Fruit fly (Drosophila melanogaster) whole organism, prepupa: Measurements from ENCODE around the gene CG18542.

Source experiments
- CG11902 ChIP-seq: fragments of 200-800 bp; sonication (Bioruptor generic); optimal IDR thresholded peaks from 3 replicates; lab custom pipeline; 2016; ENCODE audit warnings: missing biosample characterization, missing genetic modification characterization
- CG34406 ChIP-seq: fragments of 200-800 bp; sonication (Bioruptor generic); optimal IDR thresholded peaks from 3 replicates; lab custom pipeline; 2016; ENCODE audit warnings: missing biosample characterization, missing genetic modification characterization
- CG8119 ChIP-seq: fragments of 200-800 bp; sonication (Bioruptor generic); IDR thresholded peaks from 3 replicates; pipeline ENCODE4 v1.3.6; 2022; ENCODE audit warnings: missing biosample characterization, missing genetic modification characterization
- CG8632 ChIP-seq: fragments of 200-800 bp; sonication (Bioruptor generic); optimal IDR thresholded peaks from 3 replicates; lab custom pipeline; 2016; ENCODE audit warnings: missing biosample characterization, missing genetic modification characterization
- Eip75B ChIP-seq: fragments of 200-800 bp; sonication (Bioruptor generic); optimal IDR thresholded peaks from 3 replicates; lab custom pipeline; 2016; ENCODE audit warnings: missing biosample characterization, missing genetic modification characterization
- Eip78C ChIP-seq: fragments of 200-800 bp; sonication (Bioruptor generic); peaks from one replicate; lab custom pipeline; 2016; ENCODE audit warnings: missing biosample characterization, missing genetic modification characterization
- Ets96B ChIP-seq: fragments of 200-800 bp; optimal IDR thresholded peaks from 2 replicates; lab custom pipeline; 2019; ENCODE audit warnings: missing biosample characterization, mild to moderate bottlenecking, missing genetic modification characterization, moderate library complexity
- Hr4 ChIP-seq: fragments of 200-800 bp; sonication (Bioruptor generic); optimal IDR thresholded peaks from 3 replicates; lab custom pipeline; 2016; ENCODE audit warnings: missing biosample characterization, missing genetic modification characterization
- Met ChIP-seq: fragments of 200-800 bp; sonication (Bioruptor generic); optimal IDR thresholded peaks from 3 replicates; lab custom pipeline; 2016; ENCODE audit warnings: missing biosample characterization, missing genetic modification characterization
- OdsH ChIP-seq: fragments of 200-800 bp; sonication (Bioruptor generic); optimal IDR thresholded peaks from 3 replicates; lab custom pipeline; 2016; ENCODE audit warnings: missing biosample characterization, missing genetic modification characterization
- Sox15 ChIP-seq: fragments of 200-800 bp; sonication (Bioruptor generic); optimal IDR thresholded peaks from 3 replicates; lab custom pipeline; 2016; ENCODE audit warnings: missing biosample characterization, missing genetic modification characterization
- fd59A ChIP-seq: fragments of 200-800 bp; sonication (Bioruptor generic); optimal IDR thresholded peaks from 2 replicates; lab custom pipeline; 2017; ENCODE audit warnings: missing biosample characterization, mild to moderate bottlenecking, missing genetic modification characterization, missing genetic modification reagents
- lz ChIP-seq: fragments of 200-800 bp; sonication (Bioruptor generic); optimal IDR thresholded peaks from 3 replicates; lab custom pipeline; 2016; ENCODE audit warnings: missing biosample characterization, missing genetic modification characterization
- salr ChIP-seq, 2 experiments: fragments of 200-800 bp; sonication (Bioruptor generic); optimal IDR thresholded peaks; 3 replicates each; lab custom pipeline; 2016 to 2018; ENCODE audit warnings: missing biosample characterization in 2 of 2, missing genetic modification characterization in 2 of 2, mild to moderate bottlenecking in 1 of 2
- svp ChIP-seq: fragments of 200-800 bp; sonication (Bioruptor generic); peaks from one replicate; lab custom pipeline; 2016; ENCODE audit warnings: missing biosample characterization, missing genetic modification characterization

The CG18542 gene

DNA sequence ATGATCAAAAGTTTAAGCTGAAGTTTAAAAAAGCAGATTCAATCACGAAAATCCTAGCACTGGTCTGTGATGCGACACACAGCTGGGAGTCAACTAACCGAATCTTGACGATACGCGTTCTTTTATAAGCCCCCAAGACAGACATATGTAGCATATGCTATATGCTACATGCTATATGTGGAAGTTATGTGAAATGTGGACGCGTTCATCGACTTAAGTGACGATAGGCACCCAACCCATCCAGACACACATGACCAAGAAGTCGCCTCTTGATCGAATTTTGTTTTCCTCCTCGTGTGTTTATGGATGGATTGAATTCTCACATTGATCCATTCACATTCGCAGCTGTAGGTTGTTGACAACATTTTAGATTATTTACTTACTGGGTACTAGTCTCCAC, 47.6 kb downstream of the CG18542 start, which contains the start of gene alphaTub85E:
TSS of gene alphaTub85E (minus strand) at position 101 of the 400 bp plus-strand sequence.
- no peak for TF ChIP-seq Met (GFP tag; lab: Kevin White, UChicago)
- no peak for TF ChIP-seq Eip75B (GFP tag; lab: Kevin White, UChicago)
- TF ChIP-seq CG8119, result no peak
- no peak for TF ChIP-seq fd59A
- no peak for TF ChIP-seq CG34406 (GFP tag; lab: Kevin White, UChicago)
- TF ChIP-seq Hr4 (GFP tag; lab: Kevin White, UChicago), result no peak
- no peak for TF ChIP-seq lz
- TF ChIP-seq OdsH (GFP tag; lab: Kevin White, UChicago), result no peak
- no peak for TF ChIP-seq salr (GFP tag; optimal IDR thresholded peaks at IDR 0.05; lab: Kevin White, UChicago)
- TF ChIP-seq CG8632, result no peak
- TF ChIP-seq Ets96B (tag; lab: Kevin White, UChicago), result no peak
- no peak for TF ChIP-seq Sox15 (GFP tag; lab: Kevin White, UChicago)
- TF ChIP-seq CG11902 (GFP tag; lab: Kevin White, UChicago), result no peak
- no peak for TF ChIP-seq svp

DNA sequence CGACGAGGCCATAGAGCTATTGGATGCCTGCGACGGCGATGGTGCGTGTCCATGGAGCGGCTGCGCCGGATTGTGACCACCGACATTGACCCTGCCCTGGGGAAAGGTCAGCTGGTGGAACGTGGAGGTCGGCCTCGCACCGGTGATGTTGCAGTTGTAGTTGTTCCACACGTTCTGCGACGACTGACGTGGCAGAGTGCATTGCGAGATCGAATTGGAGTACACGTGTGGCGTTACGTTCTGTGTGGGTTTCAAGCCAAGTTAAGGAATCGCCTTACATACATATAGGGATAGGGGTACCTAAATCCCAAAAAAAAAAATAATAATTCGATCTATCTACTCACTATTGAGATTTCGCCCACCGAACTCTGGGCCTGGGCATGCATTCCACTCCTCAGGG, 49.6 kb downstream of the CG18542 start:
- TF ChIP-seq svp, result peak; percentile 54
- TF ChIP-seq Eip78C, result no peak
